Worm (Caenorhabditis elegans) whole organism, young adult: Measurements from ENCODE around the gene C01G10.10.

Experiments used
- B0019.2 ChIP-seq: fragments of 200-800 bp; sonication (Bioruptor generic); conservative IDR thresholded peaks from 2 replicates; pipeline ENCODE4 v1.3.6; 2022; ENCODE audit warnings: missing genetic modification reagents, missing genetic modification characterization, missing compliant biosample characterization
- B0261.1 ChIP-seq: sonication (generic microtip); optimal IDR thresholded peaks from 2 replicates; lab custom pipeline; 2016; ENCODE audit warnings: mild to moderate bottlenecking, missing genetic modification characterization, moderate library complexity, missing compliant biosample characterization
- F23B12.7 ChIP-seq: sonication (generic microtip); optimal IDR thresholded peaks from 2 replicates; lab custom pipeline; 2017; ENCODE audit warnings: missing genetic modification characterization, mild to moderate bottlenecking, missing compliant biosample characterization, antibody characterized with exemption, moderate library complexity; ENCODE audit not compliant: insufficient read depth
- F39B2.1 ChIP-seq: fragments of 200-800 bp; sonication (Bioruptor generic); IDR thresholded peaks from 2 replicates; pipeline ENCODE4 v1.3.6; 2022; ENCODE audit warnings: missing genetic modification reagents, missing genetic modification characterization, missing compliant biosample characterization
- F57A8.1 ChIP-seq: fragments of 200-800 bp; sonication (Bioruptor generic); optimal IDR thresholded peaks from 2 replicates; lab custom pipeline; 2018; ENCODE audit warnings: mild to moderate bottlenecking, missing genetic modification characterization, moderate library complexity, missing compliant biosample characterization
- K11D2.4 ChIP-seq: fragments of 200-800 bp; sonication (Bioruptor generic); IDR thresholded peaks from 2 replicates; pipeline ENCODE4 v1.3.6; 2022; ENCODE audit warnings: missing genetic modification reagents, missing genetic modification characterization, missing compliant biosample characterization
- T07F8.4 ChIP-seq: sonication (generic microtip); optimal IDR thresholded peaks from 2 replicates; lab custom pipeline; 2016; ENCODE audit warnings: mild to moderate bottlenecking, missing genetic modification characterization, moderate library complexity, missing compliant biosample characterization
- Y67H2A.10 ChIP-seq: fragments of 200-800 bp; sonication (Bioruptor generic); conservative IDR thresholded peaks from 2 replicates; pipeline ENCODE4 v1.3.6; 2022; ENCODE audit warnings: missing genetic modification reagents, missing genetic modification characterization, missing compliant biosample characterization
- Y95B8A.8 ChIP-seq: fragments of 200-800 bp; sonication (Bioruptor generic); IDR thresholded peaks from 2 replicates; pipeline ENCODE4 v1.3.6; 2022; ENCODE audit warnings: missing genetic modification reagents, missing genetic modification characterization, missing compliant biosample characterization
- athp-1 ChIP-seq: sonication (generic microtip); optimal IDR thresholded peaks from 2 replicates; lab custom pipeline; 2017; ENCODE audit warnings: mild to moderate bottlenecking, missing genetic modification characterization, missing compliant biosample characterization
- attf-3 ChIP-seq: fragments of 200-800 bp; sonication (Bioruptor generic); conservative IDR thresholded peaks from 2 replicates; pipeline ENCODE4 v1.3.6; 2022; ENCODE audit warnings: missing genetic modification reagents, missing genetic modification characterization, missing compliant biosample characterization
- attf-6 ChIP-seq: fragments of 200-800 bp; sonication (Bioruptor generic); IDR thresholded peaks from 2 replicates; pipeline ENCODE4 v1.3.6; 2022; ENCODE audit warnings: missing genetic modification reagents, missing genetic modification characterization, missing compliant biosample characterization
- bed-1 ChIP-seq: fragments of 200-800 bp; sonication (Bioruptor generic); IDR thresholded peaks from 2 replicates; pipeline ENCODE4 v1.3.6; 2022; ENCODE audit warnings: missing genetic modification reagents, missing genetic modification characterization, missing compliant biosample characterization
- cebp-2 ChIP-seq: fragments of 200-800 bp; sonication (Bioruptor generic); IDR thresholded peaks from 2 replicates; pipeline ENCODE4 v1.3.6; 2022; ENCODE audit warnings: missing genetic modification characterization, missing compliant biosample characterization
- ceh-27 ChIP-seq: fragments of 200-800 bp; sonication (Bioruptor generic); optimal IDR thresholded peaks from 2 replicates; lab custom pipeline; 2018; ENCODE audit warnings: mild to moderate bottlenecking, missing genetic modification characterization, moderate library complexity, missing compliant biosample characterization
- ceh-58 ChIP-seq: fragments of 200-800 bp; sonication (Bioruptor generic); IDR thresholded peaks from 2 replicates; pipeline ENCODE4 v1.3.6; 2022; ENCODE audit warnings: missing genetic modification characterization, missing compliant biosample characterization
- ceh-79 ChIP-seq: sonication (generic microtip); optimal IDR thresholded peaks from 2 replicates; lab custom pipeline; 2017; ENCODE audit warnings: mild to moderate bottlenecking, missing genetic modification characterization, missing compliant biosample characterization
- die-1 ChIP-seq: sonication (generic microtip); optimal IDR thresholded peaks from 2 replicates; lab custom pipeline; 2016; ENCODE audit warnings: missing genotype, mild to moderate bottlenecking, missing genetic modification characterization, missing compliant biosample characterization
- egl-18 ChIP-seq: fragments of 200-800 bp; sonication (Bioruptor generic); IDR thresholded peaks from 2 replicates; pipeline ENCODE4 v1.3.6; 2022; ENCODE audit warnings: missing genetic modification reagents, missing genetic modification characterization, missing compliant biosample characterization
- fkh-3 ChIP-seq: sonication (generic microtip); optimal IDR thresholded peaks from 2 replicates; lab custom pipeline; 2016; ENCODE audit warnings: mild to moderate bottlenecking, missing genetic modification characterization, missing compliant biosample characterization
- gei-17 ChIP-seq: fragments of 200-800 bp; sonication (Bioruptor generic); optimal IDR thresholded peaks from 2 replicates; lab custom pipeline; 2018; ENCODE audit warnings: mild to moderate bottlenecking, missing genetic modification characterization, missing compliant biosample characterization
- lag-1 ChIP-seq: fragments of 200-800 bp; sonication (Bioruptor generic); IDR thresholded peaks from 2 replicates; pipeline ENCODE4 v1.3.6; 2022; ENCODE audit warnings: missing genetic modification reagents, missing genetic modification characterization, missing compliant biosample characterization
- let-526 ChIP-seq: fragments of 200-800 bp; sonication (Bioruptor generic); IDR thresholded peaks from 2 replicates; pipeline ENCODE4 v1.3.6; 2022; ENCODE audit warnings: missing genetic modification reagents, missing genetic modification characterization, missing compliant biosample characterization
- lin-35 ChIP-seq, 3 experiments: fragments of 150-350 bp in 2 of 3; sonication (generic microtip) in 1 of 3; optimal IDR thresholded peaks; 2 replicates each; lab custom pipeline; 2014 to 2018; ENCODE audit warnings: missing biosample characterization in 3 of 3, missing genetic modification characterization in 3 of 3, missing genetic modification reagents in 3 of 3
- lin-54 ChIP-seq: fragments of 200-800 bp; sonication (Bioruptor generic); optimal IDR thresholded peaks from 2 replicates; lab custom pipeline; 2018; ENCODE audit warnings: mild to moderate bottlenecking, missing genetic modification characterization, missing compliant biosample characterization
- lsy-27 ChIP-seq: sonication (generic microtip); optimal IDR thresholded peaks from 2 replicates; lab custom pipeline; 2017; ENCODE audit warnings: missing genetic modification characterization, mild to moderate bottlenecking, missing compliant biosample characterization, antibody characterized with exemption, missing genotype, borderline replicate concordance; ENCODE audit not compliant: insufficient read depth
- madf-3 ChIP-seq: fragments of 200-800 bp; sonication (Bioruptor generic); IDR thresholded peaks from 2 replicates; pipeline ENCODE4 v1.3.6; 2022; ENCODE audit warnings: missing genetic modification reagents, missing genetic modification characterization, missing compliant biosample characterization
- madf-6 ChIP-seq: fragments of 200-800 bp; sonication (Bioruptor generic); IDR thresholded peaks from 2 replicates; pipeline ENCODE4 v1.3.6; 2022; ENCODE audit warnings: missing genetic modification reagents, missing genetic modification characterization, missing compliant biosample characterization
- madf-8 ChIP-seq: fragments of 200-800 bp; sonication (Bioruptor generic); conservative IDR thresholded peaks from 2 replicates; pipeline ENCODE4 v1.3.6; 2022; ENCODE audit warnings: missing genetic modification reagents, missing genetic modification characterization, missing compliant biosample characterization
- mel-28 ChIP-seq: sonication (generic microtip); optimal IDR thresholded peaks from 2 replicates; lab custom pipeline; 2016; ENCODE audit warnings: borderline replicate concordance, mild to moderate bottlenecking, missing genetic modification characterization, missing compliant biosample characterization
- nfya-1 ChIP-seq: sonication (generic microtip); optimal IDR thresholded peaks from 2 replicates; lab custom pipeline; 2017; ENCODE audit warnings: antibody characterized with exemption, missing compliant biosample characterization, missing genetic modification characterization, borderline replicate concordance; ENCODE audit not compliant: insufficient read depth
- nfyb-1 ChIP-seq: fragments of 200-800 bp; sonication (Bioruptor generic); IDR thresholded peaks from 2 replicates; pipeline ENCODE4 v1.3.6; 2022; ENCODE audit warnings: missing genetic modification reagents, missing genetic modification characterization, missing compliant biosample characterization
- nhr-120 ChIP-seq: fragments of 200-800 bp; sonication (Bioruptor generic); IDR thresholded peaks from 2 replicates; pipeline ENCODE4 v1.3.6; 2022; ENCODE audit warnings: missing genetic modification characterization, missing compliant biosample characterization
- nhr-27 ChIP-seq: fragments of 200-800 bp; sonication (Bioruptor generic); optimal IDR thresholded peaks from 2 replicates; lab custom pipeline; 2018; ENCODE audit warnings: mild to moderate bottlenecking, missing genetic modification characterization, moderate library complexity, missing compliant biosample characterization
- nhr-80 ChIP-seq: sonication (generic microtip); optimal IDR thresholded peaks from 2 replicates; lab custom pipeline; 2016; ENCODE audit warnings: missing genetic modification characterization, missing compliant biosample characterization
- pha-4 ChIP-seq: fragments of 150-350 bp; sonication (generic microtip); optimal IDR thresholded peaks from 2 replicates; lab custom pipeline; 2014; ENCODE audit warnings: missing biosample characterization, missing genetic modification reagents, missing genetic modification characterization
- sdz-38 ChIP-seq: sonication (generic microtip); optimal IDR thresholded peaks from 2 replicates; lab custom pipeline; 2016; ENCODE audit warnings: missing genotype, missing genetic modification characterization, missing compliant biosample characterization
- snpc-4 ChIP-seq, 5 experiments: fragments of 150-350 bp in 1 of 5; sonication (generic microtip) in 4 of 5; optimal IDR thresholded peaks; 2 replicates each; lab custom pipeline; 2014 to 2018; ENCODE audit warnings: missing genetic modification characterization in 5 of 5, missing biosample characterization in 3 of 5, antibody characterized with exemption in 2 of 5, mild to moderate bottlenecking in 2 of 5, missing compliant biosample characterization in 2 of 5, missing genotype in 2 of 5, moderate library complexity in 2 of 5, missing genetic modification reagents in 1 of 5
- somi-1 ChIP-seq: fragments of 200-800 bp; sonication (Bioruptor generic); optimal IDR thresholded peaks from 2 replicates; lab custom pipeline; 2018; ENCODE audit warnings: mild to moderate bottlenecking, missing genetic modification characterization, missing compliant biosample characterization
- sptf-2 ChIP-seq: fragments of 200-800 bp; sonication (Bioruptor generic); optimal IDR thresholded peaks from 2 replicates; lab custom pipeline; 2018; ENCODE audit warnings: mild to moderate bottlenecking, missing genetic modification characterization, missing compliant biosample characterization
- tbp1 ChIP-seq: fragments of 200-800 bp; sonication (Bioruptor generic); optimal IDR thresholded peaks from 2 replicates; lab custom pipeline; 2018; ENCODE audit warnings: mild to moderate bottlenecking, missing genetic modification characterization, missing compliant biosample characterization
- xnd-1 ChIP-seq: sonication (generic microtip); optimal IDR thresholded peaks from 2 replicates; lab custom pipeline; 2016; ENCODE audit warnings: missing genotype, missing genetic modification reagents, missing genetic modification characterization, missing compliant biosample characterization
- ztf-22 ChIP-seq: fragments of 200-800 bp; sonication (Bioruptor generic); optimal IDR thresholded peaks from 2 replicates; lab custom pipeline; 2018; ENCODE audit warnings: mild to moderate bottlenecking, missing genetic modification characterization, moderate library complexity, missing compliant biosample characterization
- ztf-25 ChIP-seq: fragments of 200-800 bp; sonication (Bioruptor generic); IDR thresholded peaks from 2 replicates; pipeline ENCODE4 v1.3.6; 2022; ENCODE audit warnings: missing genetic modification reagents, missing genetic modification characterization, missing compliant biosample characterization

C01G10.10 gene

ce11 chrV:15088613-15089012 is 6.4 kb upstream of the C01G10.10 start, which contains the start of gene C01G10.18:
Gene C01G10.18 (minus strand): TSS chrV:15088713.
- TF ChIP-seq ztf-25 (no peak), nhr-120 (GFP tag; lab: Robert Waterston, UW) (no peak), K11D2.4 (no peak), B0261.1 (tag; lab: Kevin White, UChicago) (no peak), ceh-27 (GFP tag; lab: Kevin White, UChicago) (no peak), nhr-27 (tag; lab: Kevin White, UChicago) (no peak), Y95B8A.8 (GFP tag; lab: Robert Waterston, UW) (no peak), let-526 (no peak), sdz-38 (tag; lab: Kevin White, UChicago) (no peak), lag-1 (GFP tag; lab: Robert Waterston, UW) (no peak), mel-28 (tag; lab: Kevin White, UChicago) (no peak), athp-1 (no peak), egl-18 (GFP tag; lab: Robert Waterston, UW) (no peak)

- no peak for TF ChIP-seq F39B2.1 (GFP tag; lab: Robert Waterston, UW)
- TF ChIP-seq Y67H2A.10: no peak
- TF ChIP-seq nfya-1 (tag; lab: Kevin White, UChicago): no peak
- TF ChIP-seq sptf-2 (GFP tag; lab: Kevin White, UChicago): no peak
- TF ChIP-seq gei-17: no peak
- TF ChIP-seq xnd-1 (tag; lab: Kevin White, UChicago): no peak
- TF ChIP-seq attf-3 (GFP tag; lab: Robert Waterston, UW): no peak
- TF ChIP-seq F23B12.7 (tag; lab: Kevin White, UChicago): no peak
Measured at ce11 chrV:15087207-15087706, 5.0 kb upstream of the C01G10.10 start, which contains the start of the genes C01G10.15 and C01G10.6. Gene C01G10.15 (minus strand): TSS chrV:15087307. Gene C01G10.6 (plus strand): TSS chrV:15087656.

ce11 chrV:15085335-15085800 is 3.1 kb upstream of the C01G10.10 start, which contains the start of the genes ahsa-1 and C01G10.7:
Gene ahsa-1 (minus strand): TSS chrV:15085385.
Gene C01G10.7 (plus strand): TSS chrV:15085747.
- peak; percentile 74 for TF ChIP-seq Y67H2A.10
- no peak for TF ChIP-seq die-1 (tag; lab: Kevin White, UChicago)
- peak; percentile 82; the same call in 1 of the 2 replicates for TF ChIP-seq B0019.2 (GFP tag; lab: Robert Waterston, UW)
- TF ChIP-seq pha-4 (tag; lab: Kevin White, UChicago): no peak
- TF ChIP-seq F57A8.1 (GFP tag; lab: Kevin White, UChicago): no peak
- no peak for TF ChIP-seq tbp1 (GFP tag; lab: Kevin White, UChicago)
- TF ChIP-seq nfyb-1: no peak; the same call in 1 of the 2 replicates
- TF ChIP-seq gei-17: no peak
- TF ChIP-seq attf-6 (GFP tag; lab: Robert Waterston, UW): no peak
- TF ChIP-seq somi-1 (GFP tag; lab: Kevin White, UChicago): no peak
- TF ChIP-seq fkh-3 (tag; lab: Kevin White, UChicago): no peak
- TF ChIP-seq T07F8.4 (tag; lab: Kevin White, UChicago): peak; percentile 24
- TF ChIP-seq lin-35 (GFP tag; optimal IDR thresholded peaks at IDR 0.05; lab: Kevin White, UChicago): no peak
- no peak for TF ChIP-seq ceh-58 (GFP tag; lab: Robert Waterston, UW)
- peak; percentile 49 for TF ChIP-seq ztf-22 (GFP tag; lab: Kevin White, UChicago)
- TF ChIP-seq B0261.1 (tag; lab: Kevin White, UChicago): peak; percentile 37
- peak; percentile 82 for TF ChIP-seq lin-54
- TF ChIP-seq nhr-80 (tag; lab: Kevin White, UChicago): peak; percentile 49
- TF ChIP-seq madf-8 (GFP tag; lab: Robert Waterston, UW): peak; percentile 74
- TF ChIP-seq ceh-79: peak; percentile 13
- no peak for TF ChIP-seq madf-3
- TF ChIP-seq snpc-4 (GFP tag; optimal IDR thresholded peaks at IDR 0.05; lab: Kevin White, UChicago): no peak
- TF ChIP-seq snpc-4 (tag; optimal IDR thresholded peaks at IDR 0.05; lab: Kevin White, UChicago): peak in 3 of 4 experiments; percentile 69 to 85 (median 74)
- TF ChIP-seq cebp-2 (GFP tag; lab: Robert Waterston, UW): no peak
- peak; percentile 41 for TF ChIP-seq sptf-2 (GFP tag; lab: Kevin White, UChicago)
- TF ChIP-seq bed-1 (GFP tag; lab: Robert Waterston, UW): no peak
- TF ChIP-seq lag-1 (GFP tag; lab: Robert Waterston, UW): no peak
- TF ChIP-seq madf-6 (GFP tag; lab: Robert Waterston, UW): peak; percentile 79
- TF ChIP-seq lsy-27 (tag; lab: Kevin White, UChicago): no peak
